Worm (Caenorhabditis elegans) whole organism, L1 larva: Measurements from ENCODE around the gene R12B2.8.

Experiments used
- C16A3.4 ChIP-seq: fragments of 150-350 bp; optimal IDR thresholded peaks from 2 replicates; lab custom pipeline; 2014; ENCODE audit warnings: missing biosample characterization, missing genetic modification characterization
- F16B12.6 ChIP-seq: fragments of 150-350 bp; optimal IDR thresholded peaks from 2 replicates; lab custom pipeline; 2014; ENCODE audit warnings: missing biosample characterization, missing genetic modification characterization
- Y116A8C.19 ChIP-seq: sonication (generic microtip); optimal IDR thresholded peaks from 2 replicates; lab custom pipeline; 2016; ENCODE audit warnings: missing compliant biosample characterization, missing genetic modification characterization, borderline replicate concordance
- aha-1 ChIP-seq: fragments of 150-350 bp; optimal IDR thresholded peaks from 2 replicates; lab custom pipeline; 2014; ENCODE audit warnings: missing biosample characterization, missing genetic modification characterization
- aly-2 ChIP-seq: fragments of 150-350 bp; optimal IDR thresholded peaks from 2 replicates; lab custom pipeline; 2014; ENCODE audit warnings: missing biosample characterization, missing genetic modification characterization
- ama-1 ChIP-seq: fragments of 150-350 bp; optimal IDR thresholded peaks from 2 replicates; lab custom pipeline; 2014
- blmp-1 ChIP-seq: fragments of 150-350 bp; optimal IDR thresholded peaks from 2 replicates; lab custom pipeline; 2014; ENCODE audit warnings: missing biosample characterization, missing genetic modification characterization
- dpl-1 ChIP-seq, 3 experiments: fragments of 150-350 bp in 2 of 3; sonication (generic microtip) in 1 of 3; optimal IDR thresholded peaks; 2 replicates each; lab custom pipeline; 2014 to 2017; ENCODE audit warnings: missing biosample characterization in 3 of 3, missing genetic modification characterization in 3 of 3, missing genetic modification reagents in 3 of 3
- dsc-1 ChIP-seq: sonication (generic microtip); optimal IDR thresholded peaks from 2 replicates; lab custom pipeline; 2016; ENCODE audit warnings: mild to moderate bottlenecking, missing genetic modification characterization, missing compliant biosample characterization
- efl-1 ChIP-seq, 4 experiments: fragments of 150-350 bp; optimal IDR thresholded peaks in 3 of 4; peaks in 1 of 4; 1 replicate in 1 of 4; 2 replicates in 3 of 4; lab custom pipeline; 2014; ENCODE audit warnings: missing biosample characterization in 2 of 4, missing genetic modification characterization in 2 of 4, missing genetic modification reagents in 2 of 4
- efl-3 ChIP-seq: fragments of 200-800 bp; sonication (Bioruptor generic); optimal IDR thresholded peaks from 2 replicates; lab custom pipeline; 2018; ENCODE audit warnings: mild to moderate bottlenecking, missing genetic modification characterization, missing compliant biosample characterization
- egl-13 ChIP-seq: sonication (generic microtip); optimal IDR thresholded peaks from 2 replicates; lab custom pipeline; 2016; ENCODE audit warnings: missing genotype, missing genetic modification reagents, missing genetic modification characterization, missing compliant biosample characterization
- egl-27 ChIP-seq, 2 experiments: fragments of 150-350 bp in 1 of 2; sonication (generic microtip); optimal IDR thresholded peaks; 3 replicates each; lab custom pipeline; 2017 to 2018; ENCODE audit warnings: missing biosample characterization in 2 of 2, missing genetic modification characterization in 2 of 2, missing genetic modification reagents in 2 of 2
- elt-2 ChIP-seq: sonication (generic microtip); optimal IDR thresholded peaks from 2 replicates; lab custom pipeline; 2016; ENCODE audit warnings: missing genetic modification characterization, mild to moderate bottlenecking, inconsistent platforms, missing compliant biosample characterization, missing genetic modification reagents
- elt-3 ChIP-seq, 6 experiments: fragments of 150-350 bp in 1 of 6; sonication (generic microtip); optimal IDR thresholded peaks; 2 replicates each; lab custom pipeline; 2017 to 2018; ENCODE audit warnings: missing biosample characterization in 6 of 6, missing genetic modification characterization in 6 of 6, inconsistent platforms in 1 of 6
- ets-5 ChIP-seq: fragments of 200-800 bp; sonication (Bioruptor generic); IDR thresholded peaks from 2 replicates; pipeline ENCODE4 v1.3.6; 2022; ENCODE audit warnings: missing genetic modification characterization, missing compliant biosample characterization
- fkh-4 ChIP-seq: sonication (generic microtip); optimal IDR thresholded peaks from 2 replicates; lab custom pipeline; 2016; ENCODE audit warnings: missing compliant biosample characterization, missing genetic modification characterization, borderline replicate concordance
- grh-1 ChIP-seq: fragments of 200-800 bp; sonication (Bioruptor generic); IDR thresholded peaks from 2 replicates; pipeline ENCODE4 v1.3.6; 2022; ENCODE audit warnings: missing genetic modification reagents, missing genetic modification characterization, missing compliant biosample characterization
- isw-1 ChIP-seq: fragments of 200-800 bp; sonication (Bioruptor generic); IDR thresholded peaks from 2 replicates; pipeline ENCODE4 v1.3.6; 2022; ENCODE audit warnings: missing genetic modification characterization, missing compliant biosample characterization
- lin-13 ChIP-seq: fragments of 150-350 bp; optimal IDR thresholded peaks from 2 replicates; lab custom pipeline; 2014; ENCODE audit warnings: missing biosample characterization, missing genetic modification reagents, missing genetic modification characterization
- lin-14 ChIP-seq: fragments of 200-800 bp; sonication (Bioruptor generic); optimal IDR thresholded peaks from 2 replicates; lab custom pipeline; 2018; ENCODE audit warnings: mild to moderate bottlenecking, missing genetic modification characterization, moderate library complexity, missing compliant biosample characterization
- lin-15B ChIP-seq: fragments of 150-350 bp; sonication (generic microtip); optimal IDR thresholded peaks from 3 replicates; lab custom pipeline; 2014; ENCODE audit warnings: missing biosample characterization, missing genetic modification characterization
- lin-35 ChIP-seq, 2 experiments: fragments of 150-350 bp; optimal IDR thresholded peaks; 2 replicates each; lab custom pipeline; 2014; ENCODE audit warnings: missing biosample characterization in 2 of 2, missing genetic modification characterization in 2 of 2, missing genetic modification reagents in 2 of 2
- lsy-2 ChIP-seq, 2 experiments: fragments of 150-350 bp; optimal IDR thresholded peaks; 2 replicates each; lab custom pipeline; 2014; ENCODE audit warnings: missing biosample characterization in 2 of 2, missing genetic modification characterization in 2 of 2
- mdl-1 ChIP-seq, 2 experiments: fragments of 150-350 bp; optimal IDR thresholded peaks; 2 replicates each; lab custom pipeline; 2014 to 2017; ENCODE audit warnings: missing biosample characterization in 2 of 2, missing genetic modification characterization in 2 of 2, inconsistent platforms in 1 of 2
- nhr-20 ChIP-seq: sonication (generic microtip); optimal IDR thresholded peaks from 2 replicates; lab custom pipeline; 2016; ENCODE audit warnings: mild to moderate bottlenecking, missing genetic modification characterization, missing compliant biosample characterization
- nhr-237 ChIP-seq: fragments of 150-350 bp; optimal IDR thresholded peaks from 2 replicates; lab custom pipeline; 2014; ENCODE audit warnings: missing biosample characterization, missing genetic modification characterization
- nhr-47 ChIP-seq: sonication (generic microtip); optimal IDR thresholded peaks from 2 replicates; lab custom pipeline; 2016; ENCODE audit warnings: mild to moderate bottlenecking, missing genetic modification characterization, moderate library complexity, missing compliant biosample characterization
- nhr-71 ChIP-seq: sonication (generic microtip); optimal IDR thresholded peaks from 2 replicates; lab custom pipeline; 2016; ENCODE audit warnings: mild to moderate bottlenecking, missing genetic modification characterization, moderate library complexity, missing compliant biosample characterization
- nhr-77 ChIP-seq: fragments of 150-350 bp; optimal IDR thresholded peaks from 2 replicates; lab custom pipeline; 2014; ENCODE audit warnings: missing biosample characterization, missing genetic modification characterization
- nhr-84 ChIP-seq: sonication (generic microtip); optimal IDR thresholded peaks from 2 replicates; lab custom pipeline; 2017; ENCODE audit warnings: missing biosample characterization, missing genetic modification characterization
- nhr-85 ChIP-seq: sonication (generic microtip); peaks from one replicate; lab custom pipeline; 2016; ENCODE audit warnings: missing genetic modification characterization, inconsistent platforms, missing compliant biosample characterization
- pqm-1 ChIP-seq: sonication (generic microtip); optimal IDR thresholded peaks from 3 replicates; lab custom pipeline; 2017; ENCODE audit warnings: missing biosample characterization, missing genetic modification characterization
- rnt-1 ChIP-seq: sonication (generic microtip); optimal IDR thresholded peaks from 2 replicates; lab custom pipeline; 2016; ENCODE audit warnings: mild to moderate bottlenecking, missing genetic modification characterization, moderate library complexity, missing compliant biosample characterization
- snpc-4 ChIP-seq: fragments of 150-350 bp; optimal IDR thresholded peaks from 2 replicates; lab custom pipeline; 2014; ENCODE audit warnings: missing biosample characterization, missing genetic modification characterization
- snu-23 ChIP-seq: sonication (generic microtip); optimal IDR thresholded peaks from 2 replicates; lab custom pipeline; 2016; ENCODE audit warnings: missing genetic modification characterization, missing compliant biosample characterization
- sox-4 ChIP-seq: sonication (generic microtip); optimal IDR thresholded peaks from 2 replicates; lab custom pipeline; 2016; ENCODE audit warnings: missing genetic modification characterization, missing compliant biosample characterization
- sptf-1 ChIP-seq: fragments of 150-350 bp; optimal IDR thresholded peaks from 2 replicates; lab custom pipeline; 2014; ENCODE audit warnings: missing biosample characterization, missing genetic modification characterization
- tbx-2 ChIP-seq: sonication (generic microtip); optimal IDR thresholded peaks from 2 replicates; lab custom pipeline; 2016; ENCODE audit warnings: missing genetic modification characterization, missing compliant biosample characterization
- tlp-1 ChIP-seq: fragments of 150-350 bp; optimal IDR thresholded peaks from 2 replicates; lab custom pipeline; 2014; ENCODE audit warnings: missing biosample characterization, missing genetic modification characterization
- unc-130 ChIP-seq: fragments of 150-350 bp; optimal IDR thresholded peaks from 2 replicates; lab custom pipeline; 2017; ENCODE audit warnings: missing biosample characterization, missing genetic modification characterization, inconsistent platforms
- unc-30 ChIP-seq: sonication (generic microtip); optimal IDR thresholded peaks from 2 replicates; lab custom pipeline; 2017; ENCODE audit warnings: missing biosample characterization, missing genetic modification characterization
- unc-62 ChIP-seq: fragments of 150-350 bp; optimal IDR thresholded peaks from 2 replicates; lab custom pipeline; 2014; ENCODE audit warnings: missing biosample characterization, missing genetic modification reagents, missing genetic modification characterization
- unc-98 ChIP-seq: fragments of 200-800 bp; sonication (Bioruptor generic); IDR thresholded peaks from 2 replicates; pipeline ENCODE4 v1.3.6; 2022; ENCODE audit warnings: missing genetic modification characterization, missing compliant biosample characterization
- xbp-1 ChIP-seq: sonication (generic microtip); optimal IDR thresholded peaks from 2 replicates; lab custom pipeline; 2016; ENCODE audit warnings: missing genetic modification characterization, missing compliant biosample characterization
- zag-1 ChIP-seq: fragments of 150-350 bp; optimal IDR thresholded peaks from 2 replicates; lab custom pipeline; 2014; ENCODE audit warnings: missing biosample characterization, missing genetic modification characterization

The R12B2.8 gene

DNA sequence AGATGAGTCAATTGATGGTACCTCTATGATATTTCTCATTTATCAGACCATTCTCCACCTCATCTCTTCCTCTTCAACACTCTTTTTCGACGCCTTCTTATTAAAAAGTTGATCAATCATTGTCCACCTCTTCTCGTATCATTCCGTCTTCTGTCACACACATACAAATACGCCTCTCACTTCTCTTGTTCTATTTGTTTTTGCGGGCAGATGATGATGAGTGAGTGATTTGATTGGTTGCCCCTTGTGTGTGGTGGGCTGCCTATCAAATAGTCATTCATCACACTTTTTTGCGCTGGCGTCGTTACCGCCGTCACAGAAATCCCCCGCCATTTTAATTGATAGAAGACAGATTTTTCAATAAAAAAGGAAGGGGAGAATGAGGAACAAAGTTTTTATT, 11.0 kb upstream of the R12B2.8 start (continued):
- peak in 1 of 2 experiments; percentile 5 for TF ChIP-seq lsy-2 (tag; optimal IDR thresholded peaks at IDR 0.05; lab: Kevin White, UChicago)
- no peak for TF ChIP-seq F16B12.6 (tag; lab: Kevin White, UChicago)
- TF ChIP-seq lin-15B (tag; lab: Kevin White, UChicago): no peak
- no peak for TF ChIP-seq ets-5
- TF ChIP-seq nhr-47 (tag; lab: Kevin White, UChicago): no peak
- no peak for TF ChIP-seq fkh-4 (tag; lab: Kevin White, UChicago)
- TF ChIP-seq efl-3 (GFP tag; lab: Kevin White, UChicago): no peak
- no peak for TF ChIP-seq unc-98 (GFP tag; lab: Robert Waterston, UW)
- peak in 1 of 2 experiments; percentile 52 for TF ChIP-seq lin-35 (GFP tag; optimal IDR thresholded peaks at IDR 0.05; lab: Kevin White, UChicago)
- TF ChIP-seq tbx-2: peak; percentile 36
- no peak for TF ChIP-seq lin-13 (GFP tag; lab: Kevin White, UChicago)
- TF ChIP-seq nhr-71: peak; percentile 47
- TF ChIP-seq aha-1 (tag; lab: Kevin White, UChicago): no peak
- no peak for TF ChIP-seq unc-30 (tag; lab: Kevin White, UChicago)
- TF ChIP-seq Y116A8C.19 (tag; lab: Kevin White, UChicago): no peak
- TF ChIP-seq blmp-1 (tag; lab: Kevin White, UChicago): peak; percentile 81
- TF ChIP-seq isw-1 (GFP tag; lab: Robert Waterston, UW): no peak
- no peak for TF ChIP-seq unc-62 (GFP tag; lab: Kevin White, UChicago)

DNA sequence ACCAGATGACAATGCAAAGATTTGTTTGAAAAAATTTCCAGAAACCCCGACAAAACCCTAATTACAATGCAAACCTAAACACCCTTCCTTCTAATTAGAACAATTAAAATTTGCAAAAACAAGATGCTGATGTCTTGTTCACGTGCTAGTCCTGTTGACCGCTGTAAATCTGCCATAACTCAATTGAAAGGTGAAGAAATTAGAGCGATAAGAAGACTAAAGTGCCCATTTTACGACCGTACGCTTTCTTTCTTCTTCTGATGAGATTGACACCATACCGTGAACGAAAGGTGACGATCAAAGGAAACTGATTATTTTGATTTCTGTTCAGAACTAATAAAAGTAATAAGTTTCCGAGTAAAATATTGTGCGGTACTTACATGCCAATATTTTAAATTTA, 10.2 kb upstream of the R12B2.8 start:
- TF ChIP-seq sptf-1 (tag; lab: Kevin White, UChicago) (no peak), dsc-1 (no peak), nhr-77 (tag; lab: Kevin White, UChicago) (no peak), lin-35 (GFP tag; optimal IDR thresholded peaks at IDR 0.05; lab: Kevin White, UChicago) (peak in 1 of 2 experiments; percentile 29), sox-4 (no peak), elt-3 (tag; optimal IDR thresholded peaks at IDR 0.05; lab: Kevin White, UChicago) (peak in 1 of 6 experiments; percentile 19), xbp-1 (tag; lab: Kevin White, UChicago) (no peak), C16A3.4 (tag; lab: Kevin White, UChicago) (no peak), unc-30 (tag; lab: Kevin White, UChicago) (no peak), tlp-1 (tag; lab: Kevin White, UChicago) (no peak), nhr-84 (tag; lab: Kevin White, UChicago) (no peak), lin-14 (GFP tag; lab: Kevin White, UChicago) (peak; percentile 6), blmp-1 (tag; lab: Kevin White, UChicago) (peak; percentile 40), nhr-47 (tag; lab: Kevin White, UChicago) (no peak), egl-13 (tag; lab: Kevin White, UChicago) (no peak), nhr-71 (no peak), lsy-2 (tag; optimal IDR thresholded peaks at IDR 0.05; lab: Kevin White, UChicago) (no peak), zag-1 (tag; lab: Kevin White, UChicago) (no peak), aly-2 (no peak), ama-1 (lab: Kevin White, UChicago) (no peak), isw-1 (GFP tag; lab: Robert Waterston, UW) (no peak), nhr-20 (tag; lab: Kevin White, UChicago) (no peak), efl-3 (GFP tag; lab: Kevin White, UChicago) (no peak)

DNA sequence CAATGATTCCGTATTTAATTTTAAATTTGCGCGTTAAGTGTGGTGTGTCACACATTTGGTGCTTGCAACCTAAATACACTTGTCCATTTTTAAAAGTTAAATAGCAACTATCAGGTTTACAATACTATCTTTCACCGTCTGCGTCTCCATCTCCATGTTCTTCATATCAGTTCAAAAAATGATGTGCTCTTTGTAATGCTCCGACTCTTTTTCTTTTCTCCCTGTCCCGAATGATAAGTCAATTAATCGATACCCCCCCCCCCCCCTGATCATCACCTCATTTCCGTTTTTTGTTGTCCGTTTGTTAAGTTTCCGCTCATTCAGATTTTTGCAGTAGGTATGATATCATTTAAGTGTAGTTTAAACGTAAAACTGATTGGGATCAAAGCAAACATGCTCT, 9.6 kb upstream of the R12B2.8 start:
- no peak for TF ChIP-seq efl-1 (optimal IDR thresholded peaks at IDR 0.05; lab: Kevin White, UChicago)
- TF ChIP-seq efl-1 (GFP tag; optimal IDR thresholded peaks at IDR 0.05 in 1 of 2; lab: Kevin White, UChicago): peak in 1 of 2 experiments; percentile 77
- peak; percentile 44 for TF ChIP-seq elt-2 (tag; lab: Kevin White, UChicago)
- no peak for TF ChIP-seq egl-27 (tag; optimal IDR thresholded peaks at IDR 0.05; lab: Kevin White, UChicago)

DNA sequence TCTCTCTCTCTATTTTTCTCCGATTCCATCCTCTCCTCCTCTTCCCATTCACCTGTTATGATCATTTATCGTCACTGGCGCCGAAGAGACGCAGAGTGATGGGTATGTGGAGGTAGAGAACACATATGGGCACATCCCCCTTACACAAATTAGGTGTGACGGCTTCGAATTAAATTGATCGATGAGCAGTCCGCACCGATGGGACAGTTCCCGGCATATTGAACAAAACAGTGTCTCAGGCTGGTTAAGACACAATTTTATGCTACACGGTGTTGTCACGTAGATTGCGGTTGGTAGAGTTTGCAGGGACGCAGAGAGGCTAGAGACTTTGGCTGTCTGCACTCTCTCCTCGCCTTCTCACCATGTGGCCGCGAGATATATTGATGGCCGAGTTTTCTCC, 8.9 kb upstream of the R12B2.8 start, which contains the start of gene R12B2.7:
R12B2.7 (plus strand) TSS at position 247 of the 400 bp plus-strand sequence.
- peak; percentile 90 for TF ChIP-seq nhr-85 (tag; lab: Kevin White, UChicago)
- TF ChIP-seq pqm-1 (tag; lab: Kevin White, UChicago): no peak
- peak in 1 of 2 experiments; percentile 54 for TF ChIP-seq lin-35 (GFP tag; optimal IDR thresholded peaks at IDR 0.05; lab: Kevin White, UChicago)
- TF ChIP-seq isw-1 (GFP tag; lab: Robert Waterston, UW): no peak
- TF ChIP-seq ets-5: no peak
- no peak for TF ChIP-seq snpc-4
- TF ChIP-seq dpl-1 (GFP tag; optimal IDR thresholded peaks at IDR 0.05; lab: Kevin White, UChicago): peak in 1 of 3 experiments; percentile 2
- peak; percentile 32 for TF ChIP-seq snu-23 (GFP tag; lab: Kevin White, UChicago)
- no peak for TF ChIP-seq nhr-237 (tag; lab: Kevin White, UChicago)
- peak; percentile 42; the same call in 1 of the 2 replicates for TF ChIP-seq grh-1
- peak; percentile 51 for TF ChIP-seq blmp-1 (tag; lab: Kevin White, UChicago)
- TF ChIP-seq nhr-71: peak; percentile 57
- peak; percentile 58 for TF ChIP-seq unc-130 (tag; lab: Kevin White, UChicago)
- peak in 1 of 2 experiments; percentile 10 for TF ChIP-seq mdl-1 (tag; optimal IDR thresholded peaks at IDR 0.05; lab: Kevin White, UChicago)
- TF ChIP-seq unc-98 (GFP tag; lab: Robert Waterston, UW): no peak
- TF ChIP-seq rnt-1 (tag; lab: Kevin White, UChicago): no peak
- TF ChIP-seq efl-1 (optimal IDR thresholded peaks at IDR 0.05; lab: Kevin White, UChicago): peak in 1 of 2 experiments; percentile 14
- peak in 1 of 2 experiments; percentile 58 for TF ChIP-seq efl-1 (GFP tag; optimal IDR thresholded peaks at IDR 0.05 in 1 of 2; lab: Kevin White, UChicago)
- TF ChIP-seq tbx-2: peak; percentile 53
